Fruit fly (Drosophila melanogaster) whole organism, embryonic: Measurements from ENCODE around the gene CG12290.
A peak's percentile ranks its signal among the peaks of the same experiment; 100 is the strongest.

Experiments
- Asciz ChIP-seq: fragments of 200-800 bp; sonication (Bioruptor generic); optimal IDR thresholded peaks from 2 replicates; lab custom pipeline; 2017; ENCODE audit warnings: missing biosample characterization, mild to moderate bottlenecking, missing genetic modification characterization, missing genetic modification reagents
- Atf6 ChIP-seq: fragments of 200-800 bp; sonication (Bioruptor generic); IDR thresholded peaks from 2 replicates; pipeline ENCODE4 v1.3.6; 2022; ENCODE audit warnings: missing biosample characterization, missing genetic modification characterization
- Bdp1 ChIP-seq: fragments of 200-800 bp; sonication (Bioruptor generic); optimal IDR thresholded peaks from 3 replicates; lab custom pipeline; 2016; ENCODE audit warnings: missing biosample characterization, missing genetic modification characterization
- CG1024 ChIP-seq: fragments of 200-800 bp; sonication (Bioruptor generic); IDR thresholded peaks from 2 replicates; pipeline ENCODE4 v1.3.6; 2022; ENCODE audit warnings: missing biosample characterization, missing genetic modification characterization
- CG10321 ChIP-seq: fragments of 200-800 bp; sonication (Bioruptor generic); IDR thresholded peaks from 2 replicates; pipeline ENCODE4 v1.3.6; 2022; ENCODE audit warnings: missing biosample characterization, missing genetic modification characterization
- CG12769 ChIP-seq: fragments of 200-800 bp; sonication (Bioruptor generic); optimal IDR thresholded peaks from 2 replicates; lab custom pipeline; 2019; ENCODE audit warnings: missing biosample characterization, mild to moderate bottlenecking, missing genetic modification characterization, moderate library complexity
- CG13624 ChIP-seq: fragments of 200-800 bp; sonication (Bioruptor generic); optimal IDR thresholded peaks from 2 replicates; lab custom pipeline; 2016; ENCODE audit warnings: missing biosample characterization, missing genetic modification characterization
- CG14965 ChIP-seq: fragments of 200-800 bp; sonication (Bioruptor generic); optimal IDR thresholded peaks from 2 replicates; lab custom pipeline; 2016; ENCODE audit warnings: missing biosample characterization, missing genetic modification characterization, borderline replicate concordance
- CG16815 ChIP-seq: fragments of 200-800 bp; sonication (Bioruptor generic); optimal IDR thresholded peaks from 3 replicates; lab custom pipeline; 2017; ENCODE audit warnings: missing biosample characterization, mild to moderate bottlenecking, missing genetic modification characterization
- CG18619 ChIP-seq: fragments of 200-800 bp; sonication (Bioruptor generic); optimal IDR thresholded peaks from 3 replicates; lab custom pipeline; 2017; ENCODE audit warnings: missing biosample characterization, mild to moderate bottlenecking, missing genetic modification characterization
- CG2129 ChIP-seq: fragments of 200-800 bp; sonication (Bioruptor generic); IDR thresholded peaks from 2 replicates; pipeline ENCODE4 v1.3.6; 2022; ENCODE audit warnings: missing biosample characterization, missing genetic modification characterization; ENCODE audit not compliant: partially characterized antibody
- CG3281 ChIP-seq: fragments of 200-800 bp; sonication (Bioruptor generic); optimal IDR thresholded peaks from 3 replicates; lab custom pipeline; 2017; ENCODE audit warnings: missing biosample characterization, mild to moderate bottlenecking, missing genetic modification characterization
- CG7372 ChIP-seq: fragments of 200-800 bp; sonication (Bioruptor generic); IDR thresholded peaks from 2 replicates; pipeline ENCODE4 v1.3.6; 2022; ENCODE audit warnings: missing biosample characterization, missing genetic modification characterization
- CG7839 ChIP-seq: fragments of 200-800 bp; sonication (Bioruptor generic); optimal IDR thresholded peaks from 3 replicates; lab custom pipeline; 2018; ENCODE audit warnings: missing biosample characterization, mild to moderate bottlenecking, missing genetic modification characterization, moderate library complexity
- CG8089 ChIP-seq: fragments of 200-800 bp; sonication (Bioruptor generic); optimal IDR thresholded peaks from 3 replicates; lab custom pipeline; 2016; ENCODE audit warnings: missing biosample characterization, missing genetic modification characterization
- CG8388 ChIP-seq: fragments of 200-800 bp; sonication (Bioruptor generic); optimal IDR thresholded peaks from 2 replicates; lab custom pipeline; 2019; ENCODE audit warnings: missing biosample characterization, mild to moderate bottlenecking, missing genetic modification characterization, moderate library complexity
- CG8924 ChIP-seq: fragments of 200-800 bp; optimal IDR thresholded peaks from 3 replicates; lab custom pipeline; 2019; ENCODE audit warnings: missing biosample characterization, mild to moderate bottlenecking, missing genetic modification characterization, moderate library complexity
- CG9932 ChIP-seq: fragments of 200-800 bp; sonication (Bioruptor generic); IDR thresholded peaks from 2 replicates; pipeline ENCODE4 v1.3.6; 2022; ENCODE audit warnings: missing biosample characterization, missing genetic modification characterization
- Drgx ChIP-seq: fragments of 200-800 bp; sonication (Bioruptor generic); IDR thresholded peaks from 2 replicates; pipeline ENCODE4 v1.3.6; 2022; ENCODE audit warnings: missing biosample characterization, missing genetic modification characterization
- E2f2 ChIP-seq: fragments of 200-800 bp; sonication (Bioruptor generic); IDR thresholded peaks from 2 replicates; pipeline ENCODE4 v1.3.6; 2022; ENCODE audit warnings: missing biosample characterization, missing genetic modification characterization
- Eip74EF ChIP-seq, 2 experiments: fragments of 200-800 bp in 1 of 2; fragments of >200 bp in 1 of 2; sonication (Bioruptor generic) in 1 of 2; optimal IDR thresholded peaks; 2 replicates each; lab custom pipeline; 2017 to 2019; ENCODE audit warnings: missing biosample characterization in 2 of 2, missing genetic modification characterization in 2 of 2, mild to moderate bottlenecking in 1 of 2, moderate library complexity in 1 of 2
- HLH4C ChIP-seq: fragments of 200-800 bp; sonication (Bioruptor generic); IDR thresholded peaks from 3 replicates; pipeline ENCODE4 v1.3.6; 2022; ENCODE audit warnings: missing biosample characterization, missing genetic modification characterization; ENCODE audit not compliant: partially characterized antibody
- HmgZ ChIP-seq: fragments of 200-800 bp; sonication (Bioruptor generic); optimal IDR thresholded peaks from 2 replicates; lab custom pipeline; 2018; ENCODE audit warnings: missing biosample characterization, mild to moderate bottlenecking, missing genetic modification characterization
- Hr51 ChIP-seq, 2 experiments: fragments of 200-800 bp; sonication (Bioruptor generic); optimal IDR thresholded peaks; 2 replicates in 1 of 2; 3 replicates in 1 of 2; lab custom pipeline; 2016 to 2018; ENCODE audit warnings: missing biosample characterization in 2 of 2, missing genetic modification characterization in 2 of 2, mild to moderate bottlenecking in 1 of 2, moderate library complexity in 1 of 2
- Myb ChIP-seq: fragments of 200-800 bp; sonication (Bioruptor generic); optimal IDR thresholded peaks from 2 replicates; lab custom pipeline; 2016; ENCODE audit warnings: missing biosample characterization, missing genetic modification characterization
- Neu2 ChIP-seq: fragments of 200-800 bp; sonication (Bioruptor generic); optimal IDR thresholded peaks from 3 replicates; lab custom pipeline; 2016; ENCODE audit warnings: missing biosample characterization, missing genetic modification characterization, borderline replicate concordance
- Oaz ChIP-seq: fragments of 200-800 bp; sonication (Bioruptor generic); IDR thresholded peaks from 2 replicates; pipeline ENCODE4 v1.3.6; 2022; ENCODE audit warnings: missing biosample characterization, missing genetic modification characterization
- Pdp1 ChIP-seq, 2 experiments: fragments of 200-800 bp; sonication (Bioruptor generic); optimal IDR thresholded peaks; 3 replicates each; lab custom pipeline; 2016; ENCODE audit warnings: missing biosample characterization in 2 of 2, missing genetic modification characterization in 2 of 2, mild to moderate bottlenecking in 1 of 2, moderate library complexity in 1 of 2
- Vsx1 ChIP-seq: fragments of 200-800 bp; sonication (Bioruptor generic); optimal IDR thresholded peaks from 2 replicates; lab custom pipeline; 2017; ENCODE audit warnings: missing biosample characterization, mild to moderate bottlenecking, missing genetic modification characterization, missing genetic modification reagents
- YL-1 ChIP-seq: fragments of 200-800 bp; sonication (Bioruptor generic); optimal IDR thresholded peaks from 3 replicates; lab custom pipeline; 2017; ENCODE audit warnings: missing biosample characterization, mild to moderate bottlenecking, missing genetic modification characterization
- ap ChIP-seq: fragments of 200-800 bp; sonication (Bioruptor generic); IDR thresholded peaks from 2 replicates; pipeline ENCODE4 v1.3.6; 2022; ENCODE audit warnings: missing biosample characterization, missing genetic modification characterization
- caup ChIP-seq: fragments of 200-800 bp; sonication (Bioruptor generic); optimal IDR thresholded peaks from 3 replicates; lab custom pipeline; 2017; ENCODE audit warnings: missing biosample characterization, mild to moderate bottlenecking, missing genetic modification characterization, moderate library complexity; ENCODE audit not compliant: severe bottlenecking
- chinmo ChIP-seq: fragments of 200-800 bp; sonication (Bioruptor generic); IDR thresholded peaks from 4 replicates; pipeline ENCODE4 v1.3.6; 2022; ENCODE audit warnings: missing biosample characterization, missing genetic modification characterization; ENCODE audit not compliant: partially characterized antibody
- crol ChIP-seq: fragments of 200-800 bp; sonication (Bioruptor generic); IDR thresholded peaks from 2 replicates; pipeline ENCODE4 v1.3.6; 2022; ENCODE audit warnings: missing biosample characterization, missing genetic modification characterization
- crp ChIP-seq, 2 experiments: fragments of 200-800 bp; sonication (Bioruptor generic); optimal IDR thresholded peaks; 2 replicates in 1 of 2; 3 replicates in 1 of 2; lab custom pipeline; 2017; ENCODE audit warnings: missing biosample characterization in 2 of 2, missing genetic modification characterization in 2 of 2, mild to moderate bottlenecking in 1 of 2, moderate library complexity in 1 of 2
- dysf ChIP-seq: fragments of 200-800 bp; sonication (Bioruptor generic); IDR thresholded peaks from 3 replicates; pipeline ENCODE4 v1.3.6; 2022; ENCODE audit warnings: missing biosample characterization, missing genetic modification characterization
- fd96Cb ChIP-seq: fragments of 200-800 bp; sonication (Bioruptor generic); optimal IDR thresholded peaks from 2 replicates; lab custom pipeline; 2018; ENCODE audit warnings: missing biosample characterization, mild to moderate bottlenecking, missing genetic modification characterization, moderate library complexity
- gce ChIP-seq: fragments of 200-800 bp; sonication (Bioruptor generic); IDR thresholded peaks from 3 replicates; pipeline ENCODE4 v1.3.6; 2022; ENCODE audit warnings: missing biosample characterization, missing genetic modification characterization
- gem ChIP-seq: fragments of 200-800 bp; sonication (Bioruptor generic); optimal IDR thresholded peaks from 2 replicates; lab custom pipeline; 2019; ENCODE audit warnings: missing biosample characterization, mild to moderate bottlenecking, missing genetic modification characterization, moderate library complexity
- grau ChIP-seq: fragments of 200-800 bp; optimal IDR thresholded peaks from 3 replicates; lab custom pipeline; 2019; ENCODE audit warnings: missing biosample characterization, mild to moderate bottlenecking, missing genetic modification characterization, moderate library complexity
- gt ChIP-seq: fragments of 200-800 bp; sonication (Bioruptor generic); IDR thresholded peaks from 2 replicates; pipeline ENCODE4 v1.3.6; 2022; ENCODE audit warnings: missing biosample characterization, missing genetic modification characterization
- hb ChIP-seq: fragments of 200-800 bp; sonication (Bioruptor generic); IDR thresholded peaks from 3 replicates; pipeline ENCODE4 v1.3.6; 2022; ENCODE audit warnings: missing biosample characterization, missing genetic modification characterization; ENCODE audit not compliant: partially characterized antibody
- jigr1 ChIP-seq: fragments of 200-800 bp; sonication (Bioruptor generic); IDR thresholded peaks from 3 replicates; pipeline ENCODE4 v1.3.6; 2022; ENCODE audit warnings: missing biosample characterization, missing genetic modification characterization
- onecut ChIP-seq: fragments of 200-800 bp; sonication (Bioruptor generic); IDR thresholded peaks from 2 replicates; pipeline ENCODE4 v1.3.6; 2022; ENCODE audit warnings: missing biosample characterization, missing genetic modification characterization
- pan ChIP-seq, 4 experiments: fragments of >200 bp in 3 of 4; fragments of 200-800 bp in 1 of 4; sonication (Bioruptor generic) in 1 of 4; optimal IDR thresholded peaks in 3 of 4; IDR thresholded peaks in 1 of 4; 2 replicates each; pipeline versions ENCODE4 v1.3.6 to Lab custom; 2017 to 2022; ENCODE audit warnings: missing biosample characterization in 2 of 4, missing genetic modification characterization in 2 of 4, mixed read lengths in 1 of 4
- psq ChIP-seq: fragments of 200-800 bp; sonication (Bioruptor generic); optimal IDR thresholded peaks from 2 replicates; lab custom pipeline; 2017; ENCODE audit warnings: missing biosample characterization, missing genetic modification characterization
- rib ChIP-seq: fragments of 200-800 bp; sonication (Bioruptor generic); IDR thresholded peaks from 2 replicates; pipeline ENCODE4 v1.3.6; 2022; ENCODE audit warnings: missing biosample characterization, missing genetic modification characterization
- seq ChIP-seq: fragments of 200-800 bp; sonication (Bioruptor generic); IDR thresholded peaks from 2 replicates; pipeline ENCODE4 v1.3.6; 2022; ENCODE audit warnings: missing biosample characterization, missing genetic modification characterization
- trh ChIP-seq: fragments of 200-800 bp; sonication (Bioruptor generic); optimal IDR thresholded peaks from 2 replicates; lab custom pipeline; 2016; ENCODE audit warnings: missing biosample characterization, missing genetic modification characterization

CG12290 gene

DNA sequence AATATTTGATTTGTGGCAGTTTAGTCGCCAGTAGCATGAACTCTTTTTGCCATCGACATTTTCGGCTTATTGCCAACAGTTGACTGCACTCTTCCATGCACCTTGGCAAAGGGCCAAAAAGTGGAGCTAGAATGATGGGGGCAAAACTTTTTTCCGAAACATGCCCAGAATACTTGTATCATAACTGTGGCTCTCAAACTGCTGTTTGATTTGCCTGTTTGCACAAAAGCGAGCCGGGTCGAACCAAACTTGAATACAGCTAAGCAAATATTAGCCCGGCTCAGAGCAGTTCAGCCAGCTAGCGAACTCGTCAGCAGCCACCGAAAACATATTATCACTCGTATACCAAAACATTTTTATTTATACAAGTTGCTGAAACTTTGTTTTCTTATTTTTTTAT lies 8.9 kb downstream of the CG12290 start (continued):
- TF ChIP-seq Hr51 (GFP tag; optimal IDR thresholded peaks at IDR 0.05; lab: Kevin White, UChicago) (peak; percentile 15 to 54), onecut (peak; percentile 42), Pdp1 (GFP tag; optimal IDR thresholded peaks at IDR 0.05; lab: Kevin White, UChicago) (peak; percentile 23 to 28), pan (optimal IDR thresholded peaks at IDR 0.05; lab: Kevin White, UChicago) (no peak), pan (GFP tag; optimal IDR thresholded peaks at IDR 0.05 in 1 of 2, IDR thresholded peaks at IDR 0.05 in 1 of 2) (peak in 1 of 2 experiments; percentile 66), chinmo (GFP tag; lab: Robert Waterston, UW) (0 out of 4 replicates have a peak, but pooled peaks have one; percentile 21), CG7839 (tag; lab: Kevin White, UChicago) (peak; percentile 3), rib (GFP tag; lab: Robert Waterston, UW) (no peak), Atf6 (peak; percentile 79), trh (GFP tag; lab: Kevin White, UChicago) (peak; percentile 17), seq (GFP tag; lab: Robert Waterston, UW) (peak; percentile 73), fd96Cb (tag; lab: Kevin White, UChicago) (no peak), CG1024 (GFP tag; lab: Robert Waterston, UW) (peak; percentile 52; the same call in 1 of the 2 replicates), CG8388 (GFP tag; lab: Kevin White, UChicago) (no peak), dysf (GFP tag; lab: Robert Waterston, UW) (peak; percentile 45; the same call in 1 of the 3 replicates), Drgx (GFP tag; lab: Robert Waterston, UW) (no peak), jigr1 (GFP tag; lab: Robert Waterston, UW) (no peak), crp (GFP tag; optimal IDR thresholded peaks at IDR 0.05; lab: Kevin White, UChicago) (no peak), CG10321 (GFP tag; lab: Robert Waterston, UW) (0 out of 2 replicates have a peak, but pooled peaks have one; percentile 34), psq (GFP tag; lab: Kevin White, UChicago) (no peak), HmgZ (tag; lab: Kevin White, UChicago) (peak; percentile 38), caup (GFP tag; lab: Kevin White, UChicago) (peak; percentile 84), CG7372 (GFP tag; lab: Robert Waterston, UW) (no peak), Neu2 (GFP tag; lab: Kevin White, UChicago) (no peak), ap (0 out of 2 replicates have a peak, but pooled peaks have one; percentile 6), HLH4C (GFP tag; lab: Robert Waterston, UW) (no peak), CG12769 (peak; percentile 76), gce (GFP tag; lab: Robert Waterston, UW) (peak; percentile 32; the same call in 1 of the 3 replicates), CG16815 (GFP tag; lab: Kevin White, UChicago) (no peak), crol (no peak), CG13624 (GFP tag; lab: Kevin White, UChicago) (peak; percentile 4), CG9932 (GFP tag; lab: Robert Waterston, UW) (peak; percentile 47), hb (no peak), gt (GFP tag; lab: Robert Waterston, UW) (no peak), Bdp1 (GFP tag; lab: Kevin White, UChicago) (peak; percentile 47), CG2129 (no peak), Eip74EF (GFP tag; optimal IDR thresholded peaks at IDR 0.05; lab: Kevin White, UChicago) (no peak), grau (peak; percentile 17), CG3281 (GFP tag; lab: Kevin White, UChicago) (peak; percentile 77), YL-1 (GFP tag; lab: Kevin White, UChicago) (no peak), CG8924 (tag; lab: Kevin White, UChicago) (no peak), Myb (GFP tag; lab: Kevin White, UChicago) (peak; percentile 31), CG18619 (GFP tag; lab: Kevin White, UChicago) (peak; percentile 67), CG14965 (GFP tag; lab: Kevin White, UChicago) (no peak), Oaz (GFP tag; lab: Robert Waterston, UW) (no peak), gem (tag; lab: Kevin White, UChicago) (peak; percentile 60), E2f2 (GFP tag; lab: Robert Waterston, UW) (peak; percentile 32), Vsx1 (peak; percentile 16), CG8089 (GFP tag; lab: Kevin White, UChicago) (peak; percentile 8), Asciz (GFP tag; lab: Kevin White, UChicago) (peak; percentile 70)
